Worm (Caenorhabditis elegans): Measurements from ENCODE around the gene Y41C4A.12.

Gene Y41C4A.12

ce11 chrIII:11740868-11741267 lies 14.4 kb upstream of the Y41C4A.12 start:
- TF ChIP-seq nhr-25 (tag; optimal IDR thresholded peaks at IDR 0.05) (peak; percentile 8), nhr-67 (tag; optimal IDR thresholded peaks at IDR 0.05) (no peak), pha-4 (tag; optimal IDR thresholded peaks at IDR 0.05) (peak; percentile 73), ztf-11 (tag; optimal IDR thresholded peaks at IDR 0.05) (no peak)

- no peak for TF ChIP-seq sea-2 (GFP tag; optimal IDR thresholded peaks at IDR 0.05)
- TF ChIP-seq aly-2 (tag; optimal IDR thresholded peaks at IDR 0.05): no peak
- TF ChIP-seq hmg-11 (tag; optimal IDR thresholded peaks at IDR 0.05): peak; percentile 11
- TF ChIP-seq egl-27 (tag; optimal IDR thresholded peaks at IDR 0.05): no peak
- TF ChIP-seq fkh-2 (tag; optimal IDR thresholded peaks at IDR 0.05): no peak
- no peak for TF ChIP-seq nhr-67 (tag; optimal IDR thresholded peaks at IDR 0.05)
- TF ChIP-seq fos-1 (tag; optimal IDR thresholded peaks at IDR 0.05): no peak
- TF ChIP-seq ZK546.5 (tag; optimal IDR thresholded peaks at IDR 0.05): no peak
- TF ChIP-seq pqm-1 (tag; optimal IDR thresholded peaks at IDR 0.05): no peak
- no peak for TF ChIP-seq egl-5 (tag; optimal IDR thresholded peaks at IDR 0.05)
- no peak for TF ChIP-seq nhr-23 (tag; optimal IDR thresholded peaks at IDR 0.05)
- no peak for TF ChIP-seq ztf-11 (tag; optimal IDR thresholded peaks at IDR 0.05)
- TF ChIP-seq nfya-1 (tag; optimal IDR thresholded peaks at IDR 0.05; ENCODE audit: insufficient read depth): peak; percentile 73
- no peak for TF ChIP-seq ceh-16 (tag; optimal IDR thresholded peaks at IDR 0.05)
- TF ChIP-seq nhr-43 (tag; optimal IDR thresholded peaks at IDR 0.05; ENCODE audit: poor library complexity, severe bottlenecking): no peak
- TF ChIP-seq mml-1 (tag; optimal IDR thresholded peaks at IDR 0.05): no peak
- TF ChIP-seq elt-1 (tag; optimal IDR thresholded peaks at IDR 0.05): peak; percentile 24
- no peak for TF ChIP-seq unc-62 (GFP tag; optimal IDR thresholded peaks at IDR 0.05)
- TF ChIP-seq eor-1 (tag; optimal IDR thresholded peaks at IDR 0.05): no peak
- no peak for TF ChIP-seq zag-1 (tag; optimal IDR thresholded peaks at IDR 0.05)
- no peak for TF ChIP-seq nhr-28 (tag; optimal IDR thresholded peaks at IDR 0.05)
- TF ChIP-seq ceh-9 (tag; optimal IDR thresholded peaks at IDR 0.05): no peak
- peak; percentile 73 for TF ChIP-seq lin-39 (tag; optimal IDR thresholded peaks at IDR 0.05)
- no peak for TF ChIP-seq elt-3 (tag; optimal IDR thresholded peaks at IDR 0.05)
- peak; percentile 17 for TF ChIP-seq lin-15B (tag; optimal IDR thresholded peaks at IDR 0.05)
- TF ChIP-seq mdl-1 (tag; optimal IDR thresholded peaks at IDR 0.05): peak; percentile 21
- TF ChIP-seq ztf-4 (tag; optimal IDR thresholded peaks at IDR 0.05): no peak
These were observed 12.0 kb upstream of the Y41C4A.12 start for ce11 chrIII:11738482-11738881.

- no peak for TF ChIP-seq egl-27 (tag; optimal IDR thresholded peaks at IDR 0.05)
- no peak for TF ChIP-seq lin-39 (tag; optimal IDR thresholded peaks at IDR 0.05)
- TF ChIP-seq nhr-28 (tag; optimal IDR thresholded peaks at IDR 0.05): no peak
- no peak for TF ChIP-seq unc-39 (tag; optimal IDR thresholded peaks at IDR 0.05)
- TF ChIP-seq snpc-4 (tag; optimal IDR thresholded peaks at IDR 0.05): no peak
- TF ChIP-seq unc-62 (GFP tag; optimal IDR thresholded peaks at IDR 0.05): no peak
- TF ChIP-seq zag-1 (tag; optimal IDR thresholded peaks at IDR 0.05): no peak
- TF ChIP-seq ceh-9 (tag; optimal IDR thresholded peaks at IDR 0.05): no peak
- TF ChIP-seq nhr-11 (tag; optimal IDR thresholded peaks at IDR 0.05): no peak
- TF ChIP-seq tbx-2 (tag; optimal IDR thresholded peaks at IDR 0.05): no peak
- no peak for TF ChIP-seq ztf-11 (tag; optimal IDR thresholded peaks at IDR 0.05)
These were observed 11.0 kb upstream of the Y41C4A.12 start, which contains the start of gene sup-1 for ce11 chrIII:11737527-11737926. TSS of gene sup-1 (minus strand) at chrIII:11737627.

- TF ChIP-seq ceh-28 (tag; optimal IDR thresholded peaks at IDR 0.05) (peak; percentile 97), nhr-76 (tag; optimal IDR thresholded peaks at IDR 0.05) (no peak)
These were observed 6.5 kb upstream of the Y41C4A.12 start for ce11 chrIII:11732943-11733342.

- no peak for TF ChIP-seq nhr-43 (tag; optimal IDR thresholded peaks at IDR 0.05; ENCODE audit: poor library complexity, severe bottlenecking)
- no peak for TF ChIP-seq mml-1 (tag; optimal IDR thresholded peaks at IDR 0.05)
- TF ChIP-seq elt-1 (tag; optimal IDR thresholded peaks at IDR 0.05): no peak
- no peak for TF ChIP-seq lin-15B (tag; optimal IDR thresholded peaks at IDR 0.05)
- no peak for TF ChIP-seq unc-39 (tag; optimal IDR thresholded peaks at IDR 0.05)
- no peak for TF ChIP-seq ceh-9 (tag; optimal IDR thresholded peaks at IDR 0.05)
- TF ChIP-seq hmg-11 (tag; optimal IDR thresholded peaks at IDR 0.05): no peak
- no peak for TF ChIP-seq snpc-4 (tag; optimal IDR thresholded peaks at IDR 0.05)
- TF ChIP-seq daf-12 (tag; optimal IDR thresholded peaks at IDR 0.05): no peak
- TF ChIP-seq nfya-1 (tag; optimal IDR thresholded peaks at IDR 0.05; ENCODE audit: insufficient read depth): no peak
- TF ChIP-seq unc-62 (GFP tag; optimal IDR thresholded peaks at IDR 0.05): no peak
- no peak for TF ChIP-seq aly-2 (tag; optimal IDR thresholded peaks at IDR 0.05)
- TF ChIP-seq fos-1 (tag; optimal IDR thresholded peaks at IDR 0.05): no peak
- no peak for TF ChIP-seq egl-27 (tag; optimal IDR thresholded peaks at IDR 0.05)
- no peak for TF ChIP-seq skn-1 (tag; optimal IDR thresholded peaks at IDR 0.05)
- TF ChIP-seq nhr-237 (tag; optimal IDR thresholded peaks at IDR 0.05): no peak
- no peak for TF ChIP-seq nhr-76 (tag; optimal IDR thresholded peaks at IDR 0.05)
These were observed 5.6 kb upstream of the Y41C4A.12 start, which contains the start of gene Y41C4A.21 for ce11 chrIII:11732056-11732455. TSS of gene Y41C4A.21 (plus strand) at chrIII:11732356.

All from whole organism, L3 larva.